Fruit fly (Drosophila melanogaster): ENCODE results near the gene CG18675.

Gene CG18675

dm6 chr3L:4239442-4240322, 66.0 kb downstream of the CG18675 start, which contains the start of gene Sqor:
Gene Sqor (plus strand): TSS chr3L:4240173.
- TF ChIP-seq psq (optimal IDR thresholded peaks at IDR 0.05) (no peak), pan (optimal IDR thresholded peaks at IDR 0.05) (no peak), CG8478 (optimal IDR thresholded peaks at IDR 0.05) (no peak), usp (GFP tag; optimal IDR thresholded peaks at IDR 0.05) (no peak), EcR (GFP tag; optimal IDR thresholded peaks at IDR 0.05) (no peak), Dll (optimal IDR thresholded peaks at IDR 0.05) (no peak)

dm6 chr3L:4242428-4242827, 68.7 kb downstream of the CG18675 start, which contains the start of gene pav:
Gene pav (plus strand): TSS chr3L:4242734.
- TF ChIP-seq Dll (optimal IDR thresholded peaks at IDR 0.05) = no peak
- no peak for TF ChIP-seq psq (optimal IDR thresholded peaks at IDR 0.05)
- TF ChIP-seq EcR (GFP tag; optimal IDR thresholded peaks at IDR 0.05) = no peak
- TF ChIP-seq CG8478 (optimal IDR thresholded peaks at IDR 0.05) = no peak
- TF ChIP-seq pan (optimal IDR thresholded peaks at IDR 0.05) = no peak
- TF ChIP-seq usp (GFP tag; optimal IDR thresholded peaks at IDR 0.05) = no peak
